Fruit fly (Drosophila melanogaster) whole organism, embryonic: ENCODE results near the gene CG10252.

Experiments used
- Aef1 ChIP-seq: fragments of 200-800 bp; sonication (Bioruptor generic); IDR thresholded peaks from 3 replicates; pipeline ENCODE4 v1.3.6; 2022; ENCODE audit warnings: missing biosample characterization, missing genetic modification characterization
- Asciz ChIP-seq: fragments of 200-800 bp; sonication (Bioruptor generic); optimal IDR thresholded peaks from 2 replicates; lab custom pipeline; 2017; ENCODE audit warnings: missing biosample characterization, mild to moderate bottlenecking, missing genetic modification characterization, missing genetic modification reagents
- Atf3 ChIP-seq: fragments of 200-800 bp; sonication (Bioruptor generic); optimal IDR thresholded peaks from 3 replicates; lab custom pipeline; 2016; ENCODE audit warnings: missing biosample characterization, missing genetic modification characterization
- BEAF-32 ChIP-seq: fragments of 200-800 bp; sonication (Bioruptor generic); optimal IDR thresholded peaks from 3 replicates; lab custom pipeline; 2017; ENCODE audit warnings: missing biosample characterization, missing genetic modification characterization, mild to moderate bottlenecking, moderate library complexity, missing genetic modification reagents
- C15 ChIP-seq: fragments of 200-800 bp; sonication (Bioruptor generic); IDR thresholded peaks from 3 replicates; pipeline ENCODE4 v1.3.6; 2022; ENCODE audit warnings: missing biosample characterization, missing genetic modification characterization
- CG11247 ChIP-seq: fragments of 200-800 bp; sonication (Bioruptor generic); IDR thresholded peaks from 2 replicates; pipeline ENCODE4 v1.3.6; 2022; ENCODE audit warnings: missing biosample characterization, missing genetic modification characterization
- CG12155 ChIP-seq: fragments of 200-800 bp; sonication (Bioruptor generic); optimal IDR thresholded peaks from 3 replicates; lab custom pipeline; 2016; ENCODE audit warnings: missing biosample characterization, missing genetic modification characterization
- CG12769 ChIP-seq: fragments of 200-800 bp; sonication (Bioruptor generic); optimal IDR thresholded peaks from 2 replicates; lab custom pipeline; 2019; ENCODE audit warnings: missing biosample characterization, mild to moderate bottlenecking, missing genetic modification characterization, moderate library complexity
- CG13624 ChIP-seq: fragments of 200-800 bp; sonication (Bioruptor generic); optimal IDR thresholded peaks from 2 replicates; lab custom pipeline; 2016; ENCODE audit warnings: missing biosample characterization, missing genetic modification characterization
- CG15073 ChIP-seq: fragments of 200-800 bp; sonication (Bioruptor generic); optimal IDR thresholded peaks from 2 replicates; lab custom pipeline; 2016; ENCODE audit warnings: missing biosample characterization, missing genetic modification characterization
- CG15601 ChIP-seq: fragments of 200-800 bp; sonication (Bioruptor generic); optimal IDR thresholded peaks from 3 replicates; lab custom pipeline; 2019; ENCODE audit warnings: missing biosample characterization, mild to moderate bottlenecking, missing genetic modification characterization, moderate library complexity
- CG16813 ChIP-seq: fragments of 200-800 bp; sonication (Bioruptor generic); IDR thresholded peaks from 3 replicates; pipeline ENCODE4 v1.3.6; 2022; ENCODE audit warnings: missing biosample characterization, missing genetic modification characterization; ENCODE audit not compliant: partially characterized antibody
- CG17912 ChIP-seq: fragments of 200-800 bp; sonication (Bioruptor generic); optimal IDR thresholded peaks from 2 replicates; lab custom pipeline; 2018; ENCODE audit warnings: missing biosample characterization, mild to moderate bottlenecking, missing genetic modification characterization
- CG18262 ChIP-seq: fragments of 200-800 bp; optimal IDR thresholded peaks from 3 replicates; lab custom pipeline; 2019; ENCODE audit warnings: missing biosample characterization, mild to moderate bottlenecking, missing genetic modification characterization, moderate library complexity
- CG18599 ChIP-seq: fragments of 200-800 bp; sonication (Bioruptor generic); optimal IDR thresholded peaks from 3 replicates; lab custom pipeline; 2017; ENCODE audit warnings: missing biosample characterization, missing genetic modification characterization, mild to moderate bottlenecking, moderate library complexity, missing genetic modification reagents
- CG2120 ChIP-seq: fragments of 200-800 bp; sonication (Bioruptor generic); optimal IDR thresholded peaks from 3 replicates; lab custom pipeline; 2016; ENCODE audit warnings: missing biosample characterization, missing genetic modification characterization
- CG33213 ChIP-seq: fragments of 200-800 bp; sonication (Bioruptor generic); optimal IDR thresholded peaks from 3 replicates; lab custom pipeline; 2016; ENCODE audit warnings: missing biosample characterization, missing genetic modification characterization
- CG34224 ChIP-seq: fragments of 200-800 bp; sonication (Bioruptor generic); IDR thresholded peaks from 3 replicates; pipeline ENCODE4 v1.3.6; 2022; ENCODE audit warnings: missing biosample characterization, missing genetic modification characterization; ENCODE audit not compliant: partially characterized antibody
- CG3726 ChIP-seq: fragments of 200-800 bp; sonication (Bioruptor generic); IDR thresholded peaks from 3 replicates; pipeline ENCODE4, ENCODE4 v1.3.6; 2022; ENCODE audit warnings: missing biosample characterization, missing genetic modification characterization
- CG3995 ChIP-seq: fragments of 200-800 bp; sonication (Bioruptor generic); optimal IDR thresholded peaks from 3 replicates; lab custom pipeline; 2016; ENCODE audit warnings: missing biosample characterization, missing genetic modification characterization
- CG4820 ChIP-seq: fragments of 200-800 bp; sonication (Bioruptor generic); optimal IDR thresholded peaks from 3 replicates; lab custom pipeline; 2016; ENCODE audit warnings: missing biosample characterization, missing genetic modification characterization
- CrebB ChIP-seq: fragments of 200-800 bp; sonication (Bioruptor generic); optimal IDR thresholded peaks from 3 replicates; lab custom pipeline; 2018; ENCODE audit warnings: missing biosample characterization, mild to moderate bottlenecking, missing genetic modification characterization
- Dek ChIP-seq: fragments of 200-800 bp; sonication (Bioruptor generic); optimal IDR thresholded peaks from 3 replicates; lab custom pipeline; 2019; ENCODE audit warnings: missing biosample characterization, mild to moderate bottlenecking, missing genetic modification characterization, moderate library complexity
- Dip3 ChIP-seq: fragments of 200-800 bp; sonication (Bioruptor generic); optimal IDR thresholded peaks from 3 replicates; lab custom pipeline; 2016; ENCODE audit warnings: missing biosample characterization, missing genetic modification characterization
- Drgx ChIP-seq: fragments of 200-800 bp; sonication (Bioruptor generic); IDR thresholded peaks from 2 replicates; pipeline ENCODE4 v1.3.6; 2022; ENCODE audit warnings: missing biosample characterization, missing genetic modification characterization
- HmgD ChIP-seq: fragments of 200-800 bp; sonication (Bioruptor generic); optimal IDR thresholded peaks from 3 replicates; lab custom pipeline; 2016; ENCODE audit warnings: missing biosample characterization, missing genetic modification characterization
- Mad ChIP-seq: fragments of 200-800 bp; sonication (Bioruptor generic); optimal IDR thresholded peaks from 2 replicates; lab custom pipeline; 2016; ENCODE audit warnings: missing biosample characterization, missing genetic modification characterization
- Myb ChIP-seq: fragments of 200-800 bp; sonication (Bioruptor generic); optimal IDR thresholded peaks from 2 replicates; lab custom pipeline; 2016; ENCODE audit warnings: missing biosample characterization, missing genetic modification characterization
- Neu2 ChIP-seq: fragments of 200-800 bp; sonication (Bioruptor generic); optimal IDR thresholded peaks from 3 replicates; lab custom pipeline; 2016; ENCODE audit warnings: missing biosample characterization, missing genetic modification characterization, borderline replicate concordance
- PHDP ChIP-seq: fragments of 200-800 bp; sonication (Bioruptor generic); optimal IDR thresholded peaks from 3 replicates; lab custom pipeline; 2018; ENCODE audit warnings: missing biosample characterization, mild to moderate bottlenecking, missing genetic modification characterization, moderate library complexity
- Ssrp ChIP-seq: fragments of 200-800 bp; sonication (Bioruptor generic); optimal IDR thresholded peaks from 2 replicates; lab custom pipeline; 2018; ENCODE audit warnings: missing biosample characterization, mild to moderate bottlenecking, missing genetic modification characterization, moderate library complexity
- Usf ChIP-seq: fragments of 200-800 bp; sonication (Bioruptor generic); optimal IDR thresholded peaks from 2 replicates; lab custom pipeline; 2017; ENCODE audit warnings: missing genotype, missing biosample characterization, missing genetic modification characterization
- al ChIP-seq: fragments of 200-800 bp; sonication (Bioruptor generic); IDR thresholded peaks from 2 replicates; pipeline ENCODE4 v1.3.6; 2022; ENCODE audit warnings: missing biosample characterization, missing genetic modification characterization
- cas ChIP-seq: fragments of 200-800 bp; sonication (Bioruptor generic); IDR thresholded peaks from 2 replicates; pipeline ENCODE4 v1.3.6; 2022; ENCODE audit warnings: missing biosample characterization, missing genetic modification characterization
- crol ChIP-seq: fragments of 200-800 bp; sonication (Bioruptor generic); IDR thresholded peaks from 2 replicates; pipeline ENCODE4 v1.3.6; 2022; ENCODE audit warnings: missing biosample characterization, missing genetic modification characterization
- esg ChIP-seq: fragments of 200-800 bp; sonication (Bioruptor generic); conservative IDR thresholded peaks from 2 replicates; pipeline ENCODE4 v1.3.6; 2022; ENCODE audit warnings: missing biosample characterization, missing genetic modification characterization
- fd64A ChIP-seq: fragments of 200-800 bp; sonication (Bioruptor generic); optimal IDR thresholded peaks from 3 replicates; lab custom pipeline; 2018; ENCODE audit warnings: missing biosample characterization, mild to moderate bottlenecking, missing genetic modification characterization
- fru ChIP-seq: fragments of >200 bp; optimal IDR thresholded peaks from 2 replicates; lab custom pipeline; 2017
- gcm ChIP-seq: fragments of 200-800 bp; sonication (Bioruptor generic); optimal IDR thresholded peaks from 2 replicates; lab custom pipeline; 2019; ENCODE audit warnings: missing biosample characterization, mild to moderate bottlenecking, missing genetic modification characterization, moderate library complexity
- gcm2 ChIP-seq: fragments of 200-800 bp; sonication (Bioruptor generic); optimal IDR thresholded peaks from 2 replicates; lab custom pipeline; 2016; ENCODE audit warnings: missing biosample characterization, missing genetic modification characterization
- gfzf ChIP-seq: fragments of 200-800 bp; sonication (Bioruptor generic); optimal IDR thresholded peaks from 2 replicates; lab custom pipeline; 2016; ENCODE audit warnings: missing biosample characterization, mild to moderate bottlenecking, missing genetic modification characterization, moderate library complexity
- hth ChIP-seq: fragments of >200 bp; optimal IDR thresholded peaks from 2 replicates; lab custom pipeline; 2017; ENCODE audit warnings: inconsistent platforms
- ken ChIP-seq: fragments of 200-800 bp; sonication (Bioruptor generic); IDR thresholded peaks from 3 replicates; pipeline ENCODE4 v1.3.6; 2022; ENCODE audit warnings: missing biosample characterization, missing genetic modification characterization
- onecut ChIP-seq: fragments of 200-800 bp; sonication (Bioruptor generic); IDR thresholded peaks from 2 replicates; pipeline ENCODE4 v1.3.6; 2022; ENCODE audit warnings: missing biosample characterization, missing genetic modification characterization
- otp ChIP-seq: fragments of 200-800 bp; sonication (Bioruptor generic); IDR thresholded peaks from 3 replicates; pipeline ENCODE4, ENCODE4 v1.3.6; 2022; ENCODE audit warnings: missing biosample characterization, missing genetic modification characterization
- run ChIP-seq: fragments of 200-800 bp; sonication (Bioruptor generic); optimal IDR thresholded peaks from 3 replicates; lab custom pipeline; 2018; ENCODE audit warnings: missing biosample characterization, mild to moderate bottlenecking, missing genetic modification characterization
- sc ChIP-seq, 3 experiments: fragments of >200 bp in 2 of 3; fragments of 200-800 bp in 1 of 3; sonication (Bioruptor generic) in 1 of 3; optimal IDR thresholded peaks; 2 replicates in 2 of 3; 3 replicates in 1 of 3; lab custom pipeline; 2017; ENCODE audit warnings: mild to moderate bottlenecking in 1 of 3, missing biosample characterization in 1 of 3, missing genetic modification characterization in 1 of 3, missing genetic modification reagents in 1 of 3
- shn ChIP-seq: fragments of 200-800 bp; sonication (Bioruptor generic); optimal IDR thresholded peaks from 3 replicates; lab custom pipeline; 2016; ENCODE audit warnings: missing biosample characterization, missing genetic modification characterization
- tll ChIP-seq, 2 experiments: fragments of 200-800 bp in 1 of 2; fragments of >200 bp in 1 of 2; sonication (Bioruptor generic) in 1 of 2; optimal IDR thresholded peaks; 2 replicates each; lab custom pipeline; 2017 to 2019; ENCODE audit warnings: missing biosample characterization in 2 of 2, missing genetic modification characterization in 2 of 2, mild to moderate bottlenecking in 1 of 2, moderate library complexity in 1 of 2
- tx ChIP-seq: fragments of 200-800 bp; sonication (Bioruptor generic); optimal IDR thresholded peaks from 2 replicates; lab custom pipeline; 2016; ENCODE audit warnings: missing biosample characterization, missing genetic modification characterization
- zen ChIP-seq: fragments of 200-800 bp; sonication (Bioruptor generic); optimal IDR thresholded peaks from 3 replicates; lab custom pipeline; 2018; ENCODE audit warnings: missing biosample characterization, mild to moderate bottlenecking, missing genetic modification characterization, moderate library complexity
- zfh2 ChIP-seq: fragments of 200-800 bp; sonication (Bioruptor generic); optimal IDR thresholded peaks from 2 replicates; lab custom pipeline; 2016; ENCODE audit warnings: missing biosample characterization, missing genetic modification characterization

The CG10252 gene

dm6 chr3R:23721936-23722335, 25.9 kb upstream of the CG10252 start (continued):
- TF ChIP-seq cas (GFP tag; lab: Robert Waterston, UW) (no peak), C15 (no peak), Myb (GFP tag; lab: Kevin White, UChicago) (peak; percentile 70), Drgx (no peak), hth (lab: Kevin White, UChicago) (no peak), BEAF-32 (GFP tag; lab: Kevin White, UChicago) (peak; percentile 2), sc (optimal IDR thresholded peaks at IDR 0.05; lab: Kevin White, UChicago) (no peak), sc (GFP tag; optimal IDR thresholded peaks at IDR 0.05; lab: Kevin White, UChicago) (no peak), otp (GFP tag; lab: Robert Waterston, UW) (no peak), tll (GFP tag; optimal IDR thresholded peaks at IDR 0.05; lab: Kevin White, UChicago) (no peak), esg (GFP tag; lab: Robert Waterston, UW) (no peak), gfzf (no peak), CG16813 (no peak), zen (tag; lab: Kevin White, UChicago) (peak; percentile 64), ken (GFP tag; lab: Robert Waterston, UW) (no peak), crol (no peak), CG13624 (GFP tag; lab: Kevin White, UChicago) (no peak), Dek (tag; lab: Kevin White, UChicago) (peak; percentile 83), Aef1 (GFP tag; lab: Robert Waterston, UW) (no peak), onecut (GFP tag; lab: Robert Waterston, UW) (peak; percentile 22; the same call in 1 of the 2 replicates), HmgD (no peak), Ssrp (tag; lab: Kevin White, UChicago) (no peak), zfh2 (no peak), Dip3 (GFP tag; lab: Kevin White, UChicago) (no peak), gcm (GFP tag; lab: Kevin White, UChicago) (no peak), CG17912 (GFP tag; lab: Kevin White, UChicago) (peak; percentile 55), fru (lab: Kevin White, UChicago) (no peak), CG18599 (GFP tag; lab: Kevin White, UChicago) (no peak), shn (no peak), gcm2 (GFP tag; lab: Kevin White, UChicago) (no peak), CG3726 (GFP tag; lab: Robert Waterston, UW) (no peak), CG2120 (GFP tag; lab: Kevin White, UChicago) (peak; percentile 43), al (GFP tag; lab: Robert Waterston, UW) (no peak), CG3995 (GFP tag; lab: Kevin White, UChicago) (peak; percentile 25), CG12769 (tag; lab: Kevin White, UChicago) (peak; percentile 24), CG33213 (GFP tag; lab: Kevin White, UChicago) (no peak), Usf (GFP tag; lab: Kevin White, UChicago) (no peak), fd64A (GFP tag; lab: Kevin White, UChicago) (no peak), CG18262 (tag; lab: Kevin White, UChicago) (peak; percentile 26), CG15073 (GFP tag; lab: Kevin White, UChicago) (no peak), run (tag; lab: Kevin White, UChicago) (no peak), Atf3 (GFP tag; lab: Kevin White, UChicago) (no peak), CrebB (no peak), Asciz (peak; percentile 2), Mad (no peak), PHDP (tag; lab: Kevin White, UChicago) (peak; percentile 64), Neu2 (GFP tag; lab: Kevin White, UChicago) (no peak), CG15601 (tag; lab: Kevin White, UChicago) (peak; percentile 52), CG11247 (GFP tag; lab: Robert Waterston, UW) (no peak), tx (GFP tag; lab: Kevin White, UChicago) (no peak), CG4820 (GFP tag; lab: Kevin White, UChicago) (no peak), CG34224 (GFP tag; lab: Robert Waterston, UW) (no peak), CG12155 (GFP tag; lab: Kevin White, UChicago) (peak; percentile 1)
